Fruit fly (Drosophila melanogaster) whole organism, prepupa: ENCODE measurements around the gene Eip78C.

Experiments
- Blimp-1 ChIP-seq: fragments of 200-800 bp; sonication (Bioruptor generic); optimal IDR thresholded peaks from 3 replicates; lab custom pipeline; 2017; ENCODE audit warnings: missing biosample characterization, missing genetic modification characterization, mild to moderate bottlenecking, moderate library complexity, missing genetic modification reagents
- CG10631 ChIP-seq: fragments of 200-800 bp; sonication (Bioruptor generic); optimal IDR thresholded peaks from 2 replicates; lab custom pipeline; 2016; ENCODE audit warnings: missing biosample characterization, missing genetic modification characterization
- CG11762 ChIP-seq: fragments of 200-800 bp; sonication (Bioruptor generic); optimal IDR thresholded peaks from 3 replicates; lab custom pipeline; 2016; ENCODE audit warnings: missing biosample characterization, missing genetic modification characterization; ENCODE audit not compliant: insufficient read depth
- CG15336 ChIP-seq: fragments of 200-800 bp; sonication (Bioruptor generic); IDR thresholded peaks from 2 replicates; pipeline ENCODE4 v1.3.6; 2022; ENCODE audit warnings: missing biosample characterization, missing genetic modification characterization
- CG1621 ChIP-seq: fragments of 200-800 bp; sonication (Bioruptor generic); optimal IDR thresholded peaks from 3 replicates; lab custom pipeline; 2018; ENCODE audit warnings: missing biosample characterization, mild to moderate bottlenecking, missing genetic modification characterization
- CG16779 ChIP-seq: fragments of 200-800 bp; sonication (Bioruptor generic); optimal IDR thresholded peaks from 3 replicates; lab custom pipeline; 2017; ENCODE audit warnings: missing biosample characterization, mild to moderate bottlenecking, missing genetic modification characterization
- CG3032 ChIP-seq: fragments of 200-800 bp; optimal IDR thresholded peaks from 2 replicates; lab custom pipeline; 2019; ENCODE audit warnings: missing biosample characterization, mild to moderate bottlenecking, missing genetic modification characterization, moderate library complexity
- CG34406 ChIP-seq: fragments of 200-800 bp; sonication (Bioruptor generic); optimal IDR thresholded peaks from 3 replicates; lab custom pipeline; 2016; ENCODE audit warnings: missing biosample characterization, missing genetic modification characterization
- CG3919 ChIP-seq: fragments of 200-800 bp; sonication (Bioruptor generic); optimal IDR thresholded peaks from 3 replicates; lab custom pipeline; 2016; ENCODE audit warnings: missing biosample characterization, missing genetic modification characterization
- CG4318 ChIP-seq: fragments of 200-800 bp; sonication (Bioruptor generic); optimal IDR thresholded peaks from 3 replicates; lab custom pipeline; 2017; ENCODE audit warnings: missing biosample characterization, mild to moderate bottlenecking, missing genetic modification characterization
- CG6163 ChIP-seq: fragments of 200-800 bp; sonication (Bioruptor generic); IDR thresholded peaks from 3 replicates; pipeline ENCODE4 v1.3.6; 2022; ENCODE audit warnings: missing biosample characterization, missing genetic modification characterization
- CG6808 ChIP-seq: fragments of 200-800 bp; sonication (Bioruptor generic); optimal IDR thresholded peaks from 3 replicates; lab custom pipeline; 2017; ENCODE audit warnings: missing biosample characterization, missing genetic modification characterization, mild to moderate bottlenecking, moderate library complexity, missing genetic modification reagents
- CG6854 ChIP-seq: fragments of 200-800 bp; sonication (Bioruptor generic); optimal IDR thresholded peaks from 2 replicates; lab custom pipeline; 2017; ENCODE audit warnings: missing biosample characterization, mild to moderate bottlenecking, missing genetic modification characterization
- CG8319 ChIP-seq: fragments of 200-800 bp; sonication (Bioruptor generic); optimal IDR thresholded peaks from 3 replicates; lab custom pipeline; 2016; ENCODE audit warnings: missing biosample characterization, missing genetic modification characterization
- CG9139 ChIP-seq: fragments of 200-800 bp; sonication (Bioruptor generic); optimal IDR thresholded peaks from 3 replicates; lab custom pipeline; 2017; ENCODE audit warnings: missing biosample characterization, mild to moderate bottlenecking, missing genetic modification characterization
- Eip78C ChIP-seq: fragments of 200-800 bp; sonication (Bioruptor generic); peaks from one replicate; lab custom pipeline; 2016; ENCODE audit warnings: missing biosample characterization, missing genetic modification characterization
- Eip93F ChIP-seq: fragments of 200-800 bp; sonication (Bioruptor generic); optimal IDR thresholded peaks from 2 replicates; lab custom pipeline; 2016; ENCODE audit warnings: missing biosample characterization, mild to moderate bottlenecking, missing genetic modification characterization
- Ets21C ChIP-seq: fragments of 200-800 bp; sonication (Bioruptor generic); optimal IDR thresholded peaks from 3 replicates; lab custom pipeline; 2016; ENCODE audit warnings: missing biosample characterization, missing genetic modification characterization
- Ets96B ChIP-seq: fragments of 200-800 bp; optimal IDR thresholded peaks from 2 replicates; lab custom pipeline; 2019; ENCODE audit warnings: missing biosample characterization, mild to moderate bottlenecking, missing genetic modification characterization, moderate library complexity
- Gug ChIP-seq: fragments of 200-800 bp; sonication (Bioruptor generic); IDR thresholded peaks from 2 replicates; pipeline ENCODE4 v1.3.6; 2022; ENCODE audit warnings: missing biosample characterization, missing genetic modification characterization
- Hr38 ChIP-seq: sonication (Bioruptor generic); optimal IDR thresholded peaks from 2 replicates; lab custom pipeline; 2016; ENCODE audit warnings: missing biosample characterization, missing genetic modification characterization
- Hr4 ChIP-seq: fragments of 200-800 bp; sonication (Bioruptor generic); optimal IDR thresholded peaks from 3 replicates; lab custom pipeline; 2016; ENCODE audit warnings: missing biosample characterization, missing genetic modification characterization
- Lpt ChIP-seq: fragments of 200-800 bp; sonication (Bioruptor generic); optimal IDR thresholded peaks from 3 replicates; lab custom pipeline; 2016; ENCODE audit warnings: missing biosample characterization, missing genetic modification characterization
- Met ChIP-seq: fragments of 200-800 bp; sonication (Bioruptor generic); optimal IDR thresholded peaks from 3 replicates; lab custom pipeline; 2016; ENCODE audit warnings: missing biosample characterization, missing genetic modification characterization
- OdsH ChIP-seq: fragments of 200-800 bp; sonication (Bioruptor generic); optimal IDR thresholded peaks from 3 replicates; lab custom pipeline; 2016; ENCODE audit warnings: missing biosample characterization, missing genetic modification characterization
- Smox ChIP-seq: fragments of 200-800 bp; sonication (Bioruptor generic); optimal IDR thresholded peaks from 3 replicates; lab custom pipeline; 2016; ENCODE audit warnings: missing biosample characterization, missing genetic modification characterization
- Sox102F ChIP-seq: fragments of 200-800 bp; sonication (Bioruptor generic); optimal IDR thresholded peaks from 2 replicates; lab custom pipeline; 2016; ENCODE audit warnings: missing biosample characterization, mild to moderate bottlenecking, missing genetic modification characterization
- Sox14 ChIP-seq: fragments of 200-800 bp; sonication (Bioruptor generic); optimal IDR thresholded peaks from 3 replicates; lab custom pipeline; 2016; ENCODE audit warnings: missing biosample characterization, missing genetic modification characterization
- Sox15 ChIP-seq: fragments of 200-800 bp; sonication (Bioruptor generic); optimal IDR thresholded peaks from 3 replicates; lab custom pipeline; 2016; ENCODE audit warnings: missing biosample characterization, missing genetic modification characterization
- achi ChIP-seq: fragments of 200-800 bp; sonication (Bioruptor generic); optimal IDR thresholded peaks from 3 replicates; lab custom pipeline; 2016; ENCODE audit warnings: missing biosample characterization, missing genetic modification characterization
- acj6 ChIP-seq: fragments of 200-800 bp; sonication (Bioruptor generic); optimal IDR thresholded peaks from 3 replicates; lab custom pipeline; 2016; ENCODE audit warnings: missing biosample characterization, missing genetic modification characterization
- cyc ChIP-seq: fragments of 200-800 bp; sonication (Bioruptor generic); optimal IDR thresholded peaks from 3 replicates; lab custom pipeline; 2016; ENCODE audit warnings: missing biosample characterization, missing genetic modification characterization
- dac ChIP-seq: fragments of 200-800 bp; sonication (Bioruptor generic); optimal IDR thresholded peaks from 2 replicates; lab custom pipeline; 2017; ENCODE audit warnings: missing biosample characterization, mild to moderate bottlenecking, missing genetic modification characterization
- dsx ChIP-seq: fragments of 200-800 bp; optimal IDR thresholded peaks from 3 replicates; lab custom pipeline; 2019; ENCODE audit warnings: missing biosample characterization, mild to moderate bottlenecking, missing genetic modification characterization, moderate library complexity; ENCODE audit not compliant: poor library complexity, severe bottlenecking
- eg ChIP-seq: fragments of 200-800 bp; sonication (Bioruptor generic); IDR thresholded peaks from 3 replicates; pipeline ENCODE4 v1.3.6; 2022; ENCODE audit warnings: missing biosample characterization, missing genetic modification characterization
- fd85E ChIP-seq: fragments of 200-800 bp; sonication (Bioruptor generic); optimal IDR thresholded peaks from 3 replicates; lab custom pipeline; 2016; ENCODE audit warnings: missing biosample characterization, missing genetic modification characterization
- lz ChIP-seq: fragments of 200-800 bp; sonication (Bioruptor generic); optimal IDR thresholded peaks from 3 replicates; lab custom pipeline; 2016; ENCODE audit warnings: missing biosample characterization, missing genetic modification characterization
- pdm3 ChIP-seq: fragments of 200-800 bp; sonication (Bioruptor generic); optimal IDR thresholded peaks from 3 replicates; lab custom pipeline; 2016; ENCODE audit warnings: missing biosample characterization, missing genetic modification characterization
- salr ChIP-seq, 2 experiments: fragments of 200-800 bp; sonication (Bioruptor generic); optimal IDR thresholded peaks; 3 replicates each; lab custom pipeline; 2016 to 2018; ENCODE audit warnings: missing biosample characterization in 2 of 2, missing genetic modification characterization in 2 of 2, mild to moderate bottlenecking in 1 of 2
- spab ChIP-seq: fragments of 200-800 bp; sonication (Bioruptor generic); optimal IDR thresholded peaks from 2 replicates; lab custom pipeline; 2017; ENCODE audit warnings: missing biosample characterization, mild to moderate bottlenecking, missing genetic modification characterization, missing genetic modification reagents
- ss ChIP-seq, 2 experiments: fragments of 200-800 bp; sonication (Bioruptor generic); optimal IDR thresholded peaks; 2 replicates in 1 of 2; 3 replicates in 1 of 2; lab custom pipeline; 2017 to 2018; ENCODE audit warnings: mild to moderate bottlenecking in 2 of 2, missing biosample characterization in 2 of 2, missing genetic modification characterization in 2 of 2, moderate library complexity in 1 of 2
- svp ChIP-seq: fragments of 200-800 bp; sonication (Bioruptor generic); peaks from one replicate; lab custom pipeline; 2016; ENCODE audit warnings: missing biosample characterization, missing genetic modification characterization
- vri ChIP-seq: fragments of 200-800 bp; sonication (Bioruptor generic); optimal IDR thresholded peaks from 3 replicates; lab custom pipeline; 2016; ENCODE audit warnings: missing biosample characterization, mild to moderate bottlenecking, missing genetic modification characterization

Gene Eip78C

DNA sequence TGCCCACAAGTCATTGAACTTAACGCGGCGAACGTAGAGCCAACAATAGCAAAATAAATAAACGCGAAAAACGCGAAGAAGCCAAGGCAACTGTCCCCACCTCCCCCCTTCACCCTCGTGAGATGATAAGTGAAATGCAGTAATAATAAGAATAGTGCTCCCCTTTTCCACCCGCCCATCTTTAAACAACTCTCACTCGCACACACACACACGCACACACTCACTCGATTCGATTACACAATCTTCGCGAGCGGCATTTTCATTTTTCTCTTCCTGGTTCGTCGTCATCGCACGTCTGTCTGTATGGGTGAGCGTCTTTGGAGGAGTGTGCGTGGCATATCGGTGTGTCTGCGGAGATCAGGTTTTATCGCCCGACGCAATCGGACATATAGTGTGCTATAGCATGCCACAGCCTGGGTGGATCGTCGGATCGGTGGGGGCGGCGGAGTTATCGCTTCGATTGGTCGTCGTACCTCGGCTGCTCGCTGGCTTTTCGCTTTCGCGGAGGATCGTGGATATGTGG lies 1.6 kb upstream of the Eip78C start (continued):
- TF ChIP-seq CG3032 (tag; lab: Kevin White, UChicago): no peak
- no peak for TF ChIP-seq Ets21C (GFP tag; lab: Kevin White, UChicago)
- peak; percentile 79 for TF ChIP-seq Lpt (GFP tag; lab: Kevin White, UChicago)
- TF ChIP-seq CG34406 (GFP tag; lab: Kevin White, UChicago): peak; percentile 17
- TF ChIP-seq fd85E (GFP tag; lab: Kevin White, UChicago): peak; percentile 5
- TF ChIP-seq lz (GFP tag; lab: Kevin White, UChicago): peak; percentile 33
- TF ChIP-seq dsx (GFP tag; lab: Kevin White, UChicago): no peak
- peak; percentile 21; the same call in 1 of the 2 replicates for TF ChIP-seq CG15336
- peak; percentile 21 for TF ChIP-seq Sox14 (GFP tag; lab: Kevin White, UChicago)
- TF ChIP-seq Eip78C (GFP tag; lab: Kevin White, UChicago): peak; percentile 89
- no peak for TF ChIP-seq salr (GFP tag; optimal IDR thresholded peaks at IDR 0.05; lab: Kevin White, UChicago)
- no peak for TF ChIP-seq CG16779 (tag; lab: Kevin White, UChicago)
- no peak for TF ChIP-seq CG10631 (GFP tag; lab: Kevin White, UChicago)
- no peak for TF ChIP-seq pdm3 (GFP tag; lab: Kevin White, UChicago)
- TF ChIP-seq Eip93F: no peak
- no peak for TF ChIP-seq Hr4 (GFP tag; lab: Kevin White, UChicago)
- TF ChIP-seq Sox102F (GFP tag; lab: Kevin White, UChicago): peak; percentile 31
- TF ChIP-seq svp (GFP tag; lab: Kevin White, UChicago): peak; percentile 95
- no peak for TF ChIP-seq OdsH (GFP tag; lab: Kevin White, UChicago)
- peak; percentile 88 for TF ChIP-seq vri (GFP tag; lab: Kevin White, UChicago)
- TF ChIP-seq Gug (GFP tag; lab: Robert Waterston, UW): no peak
- no peak for TF ChIP-seq achi (GFP tag; lab: Kevin White, UChicago)
- TF ChIP-seq cyc (GFP tag; lab: Kevin White, UChicago): peak; percentile 44
- TF ChIP-seq spab: no peak
- TF ChIP-seq eg (GFP tag; lab: Robert Waterston, UW): no peak
- TF ChIP-seq Smox (GFP tag; lab: Kevin White, UChicago): peak; percentile 27
- peak; percentile 28 to 42 for TF ChIP-seq ss (GFP tag; optimal IDR thresholded peaks at IDR 0.05; lab: Kevin White, UChicago)
- peak; percentile 22 for TF ChIP-seq CG1621 (tag; lab: Kevin White, UChicago)

DNA sequence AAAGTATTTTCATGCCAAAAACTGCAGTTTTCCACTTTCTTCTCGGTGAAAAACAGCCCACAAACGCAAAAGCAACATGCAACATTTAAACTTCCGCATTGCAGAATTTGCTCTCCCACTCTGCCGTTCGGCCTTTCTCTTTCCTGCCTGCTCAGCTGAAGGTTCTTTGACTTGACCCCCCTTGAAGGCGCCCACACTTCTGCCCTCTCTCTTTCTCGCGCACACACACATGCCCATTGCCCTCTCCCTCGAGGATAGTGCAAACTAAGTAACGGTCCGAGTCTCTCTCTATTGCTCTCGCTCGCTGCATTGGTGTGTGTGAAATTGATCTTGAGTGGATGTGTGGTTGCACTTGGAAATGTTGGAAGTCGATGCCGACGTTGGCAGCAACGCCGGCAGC lies 767 bp upstream of the Eip78C start:
- TF ChIP-seq CG15336: no peak
- TF ChIP-seq Lpt (GFP tag; lab: Kevin White, UChicago): peak; percentile 9
- no peak for TF ChIP-seq CG3919 (GFP tag; lab: Kevin White, UChicago)
- no peak for TF ChIP-seq CG6854 (GFP tag; lab: Kevin White, UChicago)
- no peak for TF ChIP-seq Ets96B
- peak; percentile 62 for TF ChIP-seq Eip78C (GFP tag; lab: Kevin White, UChicago)
- TF ChIP-seq CG6163 (GFP tag; lab: Robert Waterston, UW): 0 out of 3 replicates have a peak, but pooled peaks have one; percentile 27
- TF ChIP-seq cyc (GFP tag; lab: Kevin White, UChicago): no peak
- no peak for TF ChIP-seq dac (GFP tag; lab: Kevin White, UChicago)
- TF ChIP-seq CG4318 (GFP tag; lab: Kevin White, UChicago): no peak
- TF ChIP-seq vri (GFP tag; lab: Kevin White, UChicago): no peak
- TF ChIP-seq Met (GFP tag; lab: Kevin White, UChicago): no peak
- no peak for TF ChIP-seq ss (GFP tag; optimal IDR thresholded peaks at IDR 0.05; lab: Kevin White, UChicago)
- no peak for TF ChIP-seq Sox15 (GFP tag; lab: Kevin White, UChicago)
- no peak for TF ChIP-seq CG11762
- no peak for TF ChIP-seq CG6808 (GFP tag; lab: Kevin White, UChicago)
- TF ChIP-seq pdm3 (GFP tag; lab: Kevin White, UChicago): no peak
- TF ChIP-seq acj6 (GFP tag; lab: Kevin White, UChicago): no peak
- no peak for TF ChIP-seq CG9139
- no peak for TF ChIP-seq Hr38 (GFP tag; lab: Kevin White, UChicago)
- no peak for TF ChIP-seq CG8319
- TF ChIP-seq Blimp-1: no peak
